Fruit fly (Drosophila melanogaster): ENCODE data around the gene CG42592.

- TF ChIP-seq lola (GFP tag; optimal IDR thresholded peaks at IDR 0.05) (no peak), usp (GFP tag; optimal IDR thresholded peaks at IDR 0.05) (no peak)
Observed at dm6 chr3R:29798966-29799680, 37.0 kb downstream of the CG42592 start, which contains the start of the genes Rnb and Drice.

Measured in whole organism, wandering third instar larva.